Fruit fly (Drosophila melanogaster) whole organism, wandering third instar larva: ENCODE measurements around the gene Ccp84Ac.

ENCODE experiments used
- Abd-B ChIP-seq: fragments of >200 bp; optimal IDR thresholded peaks from 2 replicates; lab custom pipeline; 2017; ENCODE audit warnings: missing biosample characterization, missing genetic modification characterization
- CG9705 ChIP-seq: fragments of 200-800 bp; sonication (Bioruptor generic); optimal IDR thresholded peaks from 2 replicates; lab custom pipeline; 2018; ENCODE audit warnings: missing biosample characterization, mild to moderate bottlenecking, missing genetic modification characterization
- CrebA ChIP-seq: fragments of 200-800 bp; sonication (Bioruptor generic); optimal IDR thresholded peaks from 2 replicates; lab custom pipeline; 2016; ENCODE audit warnings: missing biosample characterization, mild to moderate bottlenecking, missing genetic modification characterization, borderline replicate concordance
- Dif ChIP-seq: fragments of 200-275, 200-300 bp; sonication (Bioruptor generic); optimal IDR thresholded peaks from 2 replicates; lab custom pipeline; 2018; ENCODE audit warnings: missing biosample characterization, missing genetic modification characterization; ENCODE audit not compliant: partially characterized antibody
- GATAd ChIP-seq: sonication (Bioruptor generic); optimal IDR thresholded peaks from 2 replicates; lab custom pipeline; 2016; ENCODE audit warnings: missing biosample characterization, missing genetic modification characterization
- HLH106 ChIP-seq: fragments of 200-800 bp; optimal IDR thresholded peaks from 3 replicates; lab custom pipeline; 2019; ENCODE audit warnings: missing biosample characterization, mild to moderate bottlenecking, missing genetic modification characterization, moderate library complexity
- Hnf4 ChIP-seq: fragments of 200-800 bp; sonication (Bioruptor generic); optimal IDR thresholded peaks from 2 replicates; lab custom pipeline; 2016; ENCODE audit warnings: missing biosample characterization, mild to moderate bottlenecking, missing genetic modification characterization
- Hr78 ChIP-seq: fragments of >200 bp; optimal IDR thresholded peaks from 2 replicates; lab custom pipeline; 2017; ENCODE audit warnings: missing biosample characterization, missing genetic modification characterization
- Hr83 ChIP-seq: fragments of 200-300 bp; sonication (Bioruptor generic); optimal IDR thresholded peaks from 2 replicates; lab custom pipeline; 2016; ENCODE audit warnings: missing biosample characterization, mild to moderate bottlenecking, missing genetic modification characterization, moderate library complexity; ENCODE audit not compliant: poor library complexity, severe bottlenecking
- Jra ChIP-seq: sonication (Bioruptor generic); optimal IDR thresholded peaks from 2 replicates; lab custom pipeline; 2016; ENCODE audit warnings: missing biosample characterization, missing genetic modification characterization
- Mio ChIP-seq: sonication (Bioruptor generic); optimal IDR thresholded peaks from 2 replicates; lab custom pipeline; 2016; ENCODE audit warnings: missing biosample characterization, missing genetic modification characterization
- Myc ChIP-seq: fragments of >200 bp; optimal IDR thresholded peaks from 2 replicates; lab custom pipeline; 2017
- N ChIP-seq: fragments of >200 bp; optimal IDR thresholded peaks from 2 replicates; lab custom pipeline; 2018; ENCODE audit warnings: missing biosample characterization, missing external identifiers, missing genetic modification characterization
- OdsH ChIP-seq: fragments of 200-800 bp; sonication (Bioruptor generic); optimal IDR thresholded peaks from 2 replicates; lab custom pipeline; 2016; ENCODE audit warnings: missing biosample characterization, mild to moderate bottlenecking, missing genetic modification characterization
- Vsx2 ChIP-seq: fragments of 200-300, 225-300 bp; sonication (Bioruptor generic); optimal IDR thresholded peaks from 2 replicates; lab custom pipeline; 2018; ENCODE audit warnings: missing biosample characterization, missing genetic modification characterization; ENCODE audit not compliant: partially characterized antibody
- brk ChIP-seq: fragments of 200-800 bp; sonication (Bioruptor generic); optimal IDR thresholded peaks from 2 replicates; lab custom pipeline; 2016; ENCODE audit warnings: missing biosample characterization, mild to moderate bottlenecking, missing genetic modification characterization
- dsf ChIP-seq: sonication (Bioruptor generic); optimal IDR thresholded peaks from 2 replicates; lab custom pipeline; 2016; ENCODE audit warnings: missing biosample characterization, missing genetic modification characterization, borderline replicate concordance
- ey ChIP-seq: fragments of 200-800 bp; sonication (Bioruptor generic); optimal IDR thresholded peaks from 2 replicates; lab custom pipeline; 2016; ENCODE audit warnings: missing biosample characterization, missing genetic modification characterization
- foxo ChIP-seq, 2 experiments: fragments of 200-800 bp; sonication (Bioruptor generic); optimal IDR thresholded peaks; 2 replicates in 1 of 2; 3 replicates in 1 of 2; lab custom pipeline; 2016 to 2017; ENCODE audit warnings: missing biosample characterization in 2 of 2, missing genetic modification characterization in 2 of 2
- fru ChIP-seq: fragments of 200-800 bp; sonication (Bioruptor generic); optimal IDR thresholded peaks from 3 replicates; lab custom pipeline; 2016; ENCODE audit warnings: missing biosample characterization, mild to moderate bottlenecking, missing genetic modification characterization
- jim ChIP-seq: fragments of 175-275, 200-325 bp; sonication (Bioruptor generic); optimal IDR thresholded peaks from 2 replicates; lab custom pipeline; 2016; ENCODE audit warnings: missing biosample characterization, mild to moderate bottlenecking, missing genetic modification characterization
- lola ChIP-seq: fragments of >200 bp; optimal IDR thresholded peaks from 2 replicates; lab custom pipeline; 2017; ENCODE audit warnings: missing biosample characterization, missing genetic modification characterization
- pan ChIP-seq: fragments of >200 bp; optimal IDR thresholded peaks from 2 replicates; lab custom pipeline; 2017
- psq ChIP-seq: fragments of 200-800 bp; sonication (Bioruptor generic); optimal IDR thresholded peaks from 3 replicates; lab custom pipeline; 2017; ENCODE audit warnings: missing biosample characterization, mild to moderate bottlenecking, missing genetic modification characterization, moderate library complexity
- rgr ChIP-seq: fragments of 200-800 bp; sonication (Bioruptor generic); optimal IDR thresholded peaks from 3 replicates; lab custom pipeline; 2016; ENCODE audit warnings: missing biosample characterization, mild to moderate bottlenecking, missing genetic modification characterization
- sage ChIP-seq: fragments of 200-800 bp; sonication (Bioruptor generic); optimal IDR thresholded peaks from 2 replicates; lab custom pipeline; 2016; ENCODE audit warnings: missing biosample characterization, mild to moderate bottlenecking, missing genetic modification characterization
- sv ChIP-seq: fragments of 200-800 bp; sonication (Bioruptor generic); optimal IDR thresholded peaks from 3 replicates; lab custom pipeline; 2016; ENCODE audit warnings: missing biosample characterization, missing genetic modification characterization
- tai ChIP-seq: sonication (Bioruptor generic); optimal IDR thresholded peaks from 2 replicates; lab custom pipeline; 2016; ENCODE audit warnings: missing biosample characterization, missing genetic modification characterization
- usp ChIP-seq: fragments of >200 bp; optimal IDR thresholded peaks from 2 replicates; lab custom pipeline; 2017; ENCODE audit warnings: missing biosample characterization, missing genetic modification characterization
- woc ChIP-seq: sonication (Bioruptor generic); optimal IDR thresholded peaks from 2 replicates; lab custom pipeline; 2016; ENCODE audit warnings: missing biosample characterization, mild to moderate bottlenecking, missing genetic modification characterization

Ccp84Ac gene

dm6 chr3R:6706327-6706726, 10.3 kb upstream of the Ccp84Ac start:
- no peak for TF ChIP-seq rgr (GFP tag; lab: Kevin White, UChicago)
- TF ChIP-seq CrebA (GFP tag; lab: Kevin White, UChicago): no peak
- no peak for TF ChIP-seq GATAd (GFP tag; lab: Kevin White, UChicago)
- no peak for TF ChIP-seq fru (GFP tag; lab: Kevin White, UChicago)
- TF ChIP-seq Vsx2 (GFP tag; lab: Kevin White, UChicago): no peak
- no peak for TF ChIP-seq foxo (GFP tag; optimal IDR thresholded peaks at IDR 0.05; lab: Kevin White, UChicago)
- no peak for TF ChIP-seq lola
- TF ChIP-seq Hr78: no peak
- TF ChIP-seq CG9705: no peak
- TF ChIP-seq usp (GFP tag; lab: Kevin White, UChicago): no peak

- TF ChIP-seq rgr (GFP tag; lab: Kevin White, UChicago): no peak
- no peak for TF ChIP-seq psq (GFP tag; lab: Kevin White, UChicago)
- TF ChIP-seq Jra (GFP tag; lab: Kevin White, UChicago): no peak
These were observed 7.7 kb upstream of the Ccp84Ac start, which contains the start of gene Ccp84Aa for dm6 chr3R:6703784-6704183. Gene Ccp84Aa (plus strand): TSS chr3R:6704084.

dm6 chr3R:6702777-6703176, 6.7 kb upstream of the Ccp84Ac start, which contains the start of gene Ccp84Ab:
Gene Ccp84Ab (minus strand): TSS chr3R:6702877.
- TF ChIP-seq tai: no peak
- no peak for TF ChIP-seq pan (lab: Kevin White, UChicago)
- no peak for TF ChIP-seq psq (GFP tag; lab: Kevin White, UChicago)
- TF ChIP-seq Hr83 (GFP tag; lab: Kevin White, UChicago): no peak
- TF ChIP-seq N (GFP tag; lab: Kevin White, UChicago): no peak
- no peak for TF ChIP-seq rgr (GFP tag; lab: Kevin White, UChicago)
- TF ChIP-seq fru (GFP tag; lab: Kevin White, UChicago): no peak
- TF ChIP-seq CrebA (GFP tag; lab: Kevin White, UChicago): no peak
- no peak for TF ChIP-seq ey (GFP tag; lab: Kevin White, UChicago)
- no peak for TF ChIP-seq usp (GFP tag; lab: Kevin White, UChicago)

dm6 chr3R:6692432-6692831, 3.6 kb downstream of the Ccp84Ac start, which contains the start of gene Ccp84Ad:
Gene Ccp84Ad (plus strand): TSS chr3R:6692732.
- TF ChIP-seq Dif (GFP tag; lab: Kevin White, UChicago) (no peak), CG9705 (no peak), lola (no peak), sage (no peak), sv (GFP tag; lab: Kevin White, UChicago) (no peak), brk (no peak), Vsx2 (GFP tag; lab: Kevin White, UChicago) (no peak), Hnf4 (GFP tag; lab: Kevin White, UChicago) (no peak)
- TF ChIP-seq, all 38 proteins: peak for 0

dm6 chr3R:6691658-6692057, 4.4 kb downstream of the Ccp84Ac start, which contains the start of gene Ccp84Ae:
Gene Ccp84Ae (minus strand): TSS chr3R:6691758.
- TF ChIP-seq jim (GFP tag; lab: Kevin White, UChicago) (no peak), Mio (GFP tag; lab: Kevin White, UChicago) (no peak), OdsH (GFP tag; lab: Kevin White, UChicago) (no peak), ey (GFP tag; lab: Kevin White, UChicago) (no peak), Abd-B (GFP tag; lab: Kevin White, UChicago) (no peak), dsf (no peak), woc (no peak), usp (GFP tag; lab: Kevin White, UChicago) (no peak), HLH106 (tag; lab: Kevin White, UChicago) (no peak), Vsx2 (GFP tag; lab: Kevin White, UChicago) (no peak), pan (lab: Kevin White, UChicago) (no peak), GATAd (GFP tag; lab: Kevin White, UChicago) (no peak), Myc (lab: Kevin White, UChicago) (no peak), lola (no peak), rgr (GFP tag; lab: Kevin White, UChicago) (no peak), CrebA (GFP tag; lab: Kevin White, UChicago) (no peak)
